Fruit fly (Drosophila melanogaster) S2 (cell line): ENCODE data around the gene Mnn1.

ENCODE experiments used
- CG8478 ChIP-seq: fragments of >200 bp; optimal IDR thresholded peaks from 2 replicates; lab custom pipeline; 2018
- CTCF ChIP-seq, 2 experiments: fragments of >200 bp; optimal IDR thresholded peaks; 2 replicates each; lab custom pipeline; 2018

DNA sequence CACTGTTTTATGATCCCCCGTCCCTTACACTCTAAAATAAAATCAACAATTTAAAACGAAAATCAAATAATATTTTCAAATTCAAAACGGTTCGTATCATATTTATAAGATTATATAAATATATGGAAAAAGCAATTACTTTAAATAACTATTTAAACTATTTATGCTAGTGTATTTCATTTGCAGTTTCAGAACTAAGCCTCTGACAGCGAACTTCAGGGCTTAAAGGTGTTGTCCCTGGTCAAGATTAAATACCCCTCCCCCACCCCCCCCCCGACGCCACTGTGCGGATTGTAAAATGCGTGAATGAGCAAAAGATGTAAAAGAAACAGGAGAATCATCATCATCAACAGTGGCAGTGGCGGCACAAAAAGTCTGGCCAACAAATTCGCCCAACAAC is 20.7 kb downstream of the Mnn1 start:
- TF ChIP-seq CG8478 (lab: Kevin White, UChicago) (no peak), CTCF (optimal IDR thresholded peaks at IDR 0.05; lab: Kevin White, UChicago) (no peak)
